Worm (Caenorhabditis elegans): Measurements from ENCODE around the gene aps-2.

The aps-2 gene

ce11 chrX:4444073-4444472 is 14.0 kb upstream of the aps-2 start (continued):
- no peak for TF ChIP-seq snpc-4 (tag; optimal IDR thresholded peaks at IDR 0.05)
- no peak for TF ChIP-seq egl-27 (tag; optimal IDR thresholded peaks at IDR 0.05)
- TF ChIP-seq Y116A8C.19 (tag; optimal IDR thresholded peaks at IDR 0.05; ENCODE audit: borderline replicate concordance) = no peak
- TF ChIP-seq rnt-1 (tag; optimal IDR thresholded peaks at IDR 0.05) = peak; percentile 71
- TF ChIP-seq ama-1 (optimal IDR thresholded peaks at IDR 0.05) = no peak
- no peak for TF ChIP-seq lin-15B (tag; optimal IDR thresholded peaks at IDR 0.05)
- no peak for TF ChIP-seq hlh-17 (GFP tag; optimal IDR thresholded peaks at IDR 0.05; ENCODE audit: borderline replicate concordance)
- peak; percentile 56 for TF ChIP-seq nhr-20 (tag; optimal IDR thresholded peaks at IDR 0.05)
- no peak for TF ChIP-seq unc-86 (tag; optimal IDR thresholded peaks at IDR 0.05)
- TF ChIP-seq egl-13 (tag; optimal IDR thresholded peaks at IDR 0.05) = no peak
- no peak for TF ChIP-seq ceh-63 (GFP tag; optimal IDR thresholded peaks at IDR 0.05)
- no peak for TF ChIP-seq mab-9 (GFP tag; IDR thresholded peaks at IDR 0.05)
- no peak for TF ChIP-seq blmp-1 (tag; optimal IDR thresholded peaks at IDR 0.05)
- TF ChIP-seq xbp-1 (tag; optimal IDR thresholded peaks at IDR 0.05) = peak; percentile 50
- peak; percentile 72 for TF ChIP-seq snu-23 (GFP tag; optimal IDR thresholded peaks at IDR 0.05)
- TF ChIP-seq isw-1 (GFP tag; IDR thresholded peaks at IDR 0.05) = no peak
- no peak for TF ChIP-seq sox-4 (tag; optimal IDR thresholded peaks at IDR 0.05)
- no peak for TF ChIP-seq lir-3 (tag; optimal IDR thresholded peaks at IDR 0.05; ENCODE audit: poor library complexity)
- peak; percentile 2 to 11 for TF ChIP-seq efl-1 (optimal IDR thresholded peaks at IDR 0.05)
- TF ChIP-seq efl-1 (GFP tag; optimal IDR thresholded peaks at IDR 0.05 in 1 of 2) = peak in 1 of 2 experiments; percentile 83
- TF ChIP-seq jun-1 (tag; optimal IDR thresholded peaks at IDR 0.05) = no peak
- no peak for TF ChIP-seq pqm-1 (tag; optimal IDR thresholded peaks at IDR 0.05)
- no peak for TF ChIP-seq fkh-4 (tag; optimal IDR thresholded peaks at IDR 0.05; ENCODE audit: borderline replicate concordance)
- no peak for TF ChIP-seq fos-1 (tag; optimal IDR thresholded peaks at IDR 0.05)
- TF ChIP-seq mef-2 (tag; optimal IDR thresholded peaks at IDR 0.05) = no peak
- no peak for TF ChIP-seq pag-3 (tag; optimal IDR thresholded peaks at IDR 0.05; ENCODE audit: borderline replicate concordance, insufficient read depth)
- TF ChIP-seq aha-1 (tag; optimal IDR thresholded peaks at IDR 0.05) = no peak
- TF ChIP-seq nhr-76 (tag; optimal IDR thresholded peaks at IDR 0.05) = no peak
- no peak for TF ChIP-seq C34B4.2 (tag; optimal IDR thresholded peaks at IDR 0.05)
- TF ChIP-seq mdl-1 (tag; optimal IDR thresholded peaks at IDR 0.05) = peak in 1 of 2 experiments; percentile 75
- TF ChIP-seq grh-1 (GFP tag; IDR thresholded peaks at IDR 0.05) = peak; percentile 15; the same call in 1 of the 2 replicates
- peak; percentile 67 for TF ChIP-seq nhr-47 (tag; optimal IDR thresholded peaks at IDR 0.05)
- no peak for TF ChIP-seq unc-98 (GFP tag; IDR thresholded peaks at IDR 0.05)
- TF ChIP-seq fkh-10 (GFP tag; optimal IDR thresholded peaks at IDR 0.05) = no peak
- no peak for TF ChIP-seq zip-4 (GFP tag; optimal IDR thresholded peaks at IDR 0.05)
- TF ChIP-seq C16A3.4 (tag; optimal IDR thresholded peaks at IDR 0.05) = peak; percentile 42
- TF ChIP-seq lin-13 (GFP tag; optimal IDR thresholded peaks at IDR 0.05) = no peak
- peak; percentile 15 for TF ChIP-seq fkh-8 (tag; optimal IDR thresholded peaks at IDR 0.05)
- no peak for TF ChIP-seq sptf-1 (tag; optimal IDR thresholded peaks at IDR 0.05)
- TF ChIP-seq lsy-2 (tag; optimal IDR thresholded peaks at IDR 0.05) = peak; percentile 40 to 42
- no peak for TF ChIP-seq nhr-11 (tag; optimal IDR thresholded peaks at IDR 0.05)
- peak in 1 of 3 experiments; percentile 5 for TF ChIP-seq dpl-1 (GFP tag; optimal IDR thresholded peaks at IDR 0.05)
- TF ChIP-seq nhr-77 (tag; optimal IDR thresholded peaks at IDR 0.05) = peak; percentile 20
- TF ChIP-seq elt-3 (tag; optimal IDR thresholded peaks at IDR 0.05) = no peak
- TF ChIP-seq C04F5.9 (tag; optimal IDR thresholded peaks at IDR 0.05) = no peak
- TF ChIP-seq nhr-12 (tag; optimal IDR thresholded peaks at IDR 0.05) = no peak
- TF ChIP-seq lin-14 (GFP tag; optimal IDR thresholded peaks at IDR 0.05) = peak; percentile 53
- no peak for TF ChIP-seq sup-37 (GFP tag; optimal IDR thresholded peaks at IDR 0.05)
- no peak for TF ChIP-seq pax-3 (tag; optimal IDR thresholded peaks at IDR 0.05)
- peak; percentile 67 for TF ChIP-seq nhr-71 (tag; optimal IDR thresholded peaks at IDR 0.05)
- TF ChIP-seq lin-35 (GFP tag; optimal IDR thresholded peaks at IDR 0.05) = peak; percentile 21 to 56
- TF ChIP-seq efl-3 (GFP tag; optimal IDR thresholded peaks at IDR 0.05) = no peak
- TF ChIP-seq nhr-19 (GFP tag; conservative IDR thresholded peaks at IDR 0.05) = peak; percentile 62

Data from whole organism, L1 larva.